Fruit fly (Drosophila melanogaster): ENCODE results near the gene nyo.

The nyo gene

dm6 chr3R:31580586-31580994 is 37.8 kb downstream of the nyo start, which contains the start of the genes pygo and rod:
pygo (minus strand) TSS chr3R:31580699.
rod (plus strand) TSS chr3R:31580951.
- TF ChIP-seq lola (GFP tag; optimal IDR thresholded peaks at IDR 0.05) (no peak), tai (GFP tag; optimal IDR thresholded peaks at IDR 0.05) (no peak), jim (GFP tag; optimal IDR thresholded peaks at IDR 0.05) (no peak), br (GFP tag; optimal IDR thresholded peaks at IDR 0.05) (no peak), Hr83 (GFP tag; optimal IDR thresholded peaks at IDR 0.05; ENCODE audit: poor library complexity, severe bottlenecking) (no peak), GATAd (GFP tag; optimal IDR thresholded peaks at IDR 0.05) (no peak), Rel (GFP tag; optimal IDR thresholded peaks at IDR 0.05) (no peak), Rel (tag; optimal IDR thresholded peaks at IDR 0.05) (no peak), dsf (GFP tag; optimal IDR thresholded peaks at IDR 0.05; ENCODE audit: borderline replicate concordance) (no peak), usp (GFP tag; optimal IDR thresholded peaks at IDR 0.05) (no peak), Myc (optimal IDR thresholded peaks at IDR 0.05) (no peak), sv (GFP tag; optimal IDR thresholded peaks at IDR 0.05) (no peak), HLH106 (tag; optimal IDR thresholded peaks at IDR 0.05) (no peak), Vsx2 (GFP tag; optimal IDR thresholded peaks at IDR 0.05; ENCODE audit: partially characterized antibody) (no peak), N (GFP tag; optimal IDR thresholded peaks at IDR 0.05) (no peak), OdsH (GFP tag; optimal IDR thresholded peaks at IDR 0.05) (no peak), rgr (GFP tag; optimal IDR thresholded peaks at IDR 0.05) (no peak), CG9705 (GFP tag; optimal IDR thresholded peaks at IDR 0.05) (no peak), Dif (GFP tag; optimal IDR thresholded peaks at IDR 0.05; ENCODE audit: partially characterized antibody) (no peak), woc (GFP tag; optimal IDR thresholded peaks at IDR 0.05) (no peak), Hr78 (GFP tag; optimal IDR thresholded peaks at IDR 0.05) (no peak)

DNA sequence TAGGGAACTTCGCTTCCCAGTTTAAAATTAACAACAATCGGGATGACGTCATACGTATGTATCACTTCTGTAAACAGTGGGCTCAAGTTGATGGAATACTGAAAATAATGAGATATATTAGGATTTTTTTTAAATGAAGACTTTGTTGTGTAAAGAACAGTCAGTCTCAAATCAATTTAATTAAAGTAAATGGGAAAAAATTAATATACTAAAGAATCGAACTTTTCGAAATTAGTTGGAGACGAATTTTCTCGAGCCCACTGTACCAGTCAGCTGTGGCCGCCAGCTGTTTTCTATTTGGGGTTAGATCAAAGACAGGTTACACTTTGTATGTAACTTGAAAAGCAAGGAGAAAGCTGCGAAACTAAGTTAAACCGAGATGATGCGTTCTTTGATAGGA is 45.5 kb downstream of the nyo start, which contains the start of gene CG1635:
CG1635 (plus strand) TSS at position 300 of the 400 bp plus-strand sequence.
- TF ChIP-seq CG9705 (GFP tag; optimal IDR thresholded peaks at IDR 0.05) = peak; percentile 97
- no peak for TF ChIP-seq dl (GFP tag; optimal IDR thresholded peaks at IDR 0.05; ENCODE audit: insufficient read depth in 1 of 2, partially characterized antibody in 2 of 2)
- no peak for TF ChIP-seq woc (GFP tag; optimal IDR thresholded peaks at IDR 0.05)
- TF ChIP-seq foxo (GFP tag; optimal IDR thresholded peaks at IDR 0.05) = peak; percentile 95 to 99
- TF ChIP-seq sv (GFP tag; optimal IDR thresholded peaks at IDR 0.05) = peak; percentile 98
- no peak for TF ChIP-seq Dfd (GFP tag; optimal IDR thresholded peaks at IDR 0.05)
- no peak for TF ChIP-seq tai (GFP tag; optimal IDR thresholded peaks at IDR 0.05)
- no peak for TF ChIP-seq Jra (GFP tag; optimal IDR thresholded peaks at IDR 0.05)
- peak; percentile 67 for TF ChIP-seq Hr83 (GFP tag; optimal IDR thresholded peaks at IDR 0.05; ENCODE audit: poor library complexity, severe bottlenecking)
- TF ChIP-seq dsf (GFP tag; optimal IDR thresholded peaks at IDR 0.05; ENCODE audit: borderline replicate concordance) = peak; percentile 96
- peak; percentile 95 for TF ChIP-seq dmrt93B (GFP tag; optimal IDR thresholded peaks at IDR 0.05)
- no peak for TF ChIP-seq jim (GFP tag; optimal IDR thresholded peaks at IDR 0.05)
- no peak for TF ChIP-seq N (GFP tag; optimal IDR thresholded peaks at IDR 0.05)
- no peak for TF ChIP-seq Myc (optimal IDR thresholded peaks at IDR 0.05)
- TF ChIP-seq CrebA (GFP tag; optimal IDR thresholded peaks at IDR 0.05; ENCODE audit: borderline replicate concordance) = no peak
- peak; percentile 99 for TF ChIP-seq br (GFP tag; optimal IDR thresholded peaks at IDR 0.05)
- peak; percentile 97 for TF ChIP-seq ey (GFP tag; optimal IDR thresholded peaks at IDR 0.05)
- peak; percentile 97 for TF ChIP-seq CG32264 (GFP tag; optimal IDR thresholded peaks at IDR 0.05)
- peak; percentile 97 for TF ChIP-seq fru (GFP tag; optimal IDR thresholded peaks at IDR 0.05)
- TF ChIP-seq OdsH (GFP tag; optimal IDR thresholded peaks at IDR 0.05) = peak; percentile 98
- no peak for TF ChIP-seq pan (optimal IDR thresholded peaks at IDR 0.05)
- peak; percentile 97 for TF ChIP-seq h (GFP tag; optimal IDR thresholded peaks at IDR 0.05)
- peak; percentile 97 for TF ChIP-seq psq (GFP tag; optimal IDR thresholded peaks at IDR 0.05)
- peak; percentile 87 for TF ChIP-seq Rel (GFP tag; optimal IDR thresholded peaks at IDR 0.05)
- peak; percentile 92 for TF ChIP-seq Rel (tag; optimal IDR thresholded peaks at IDR 0.05)
- TF ChIP-seq GATAd (GFP tag; optimal IDR thresholded peaks at IDR 0.05) = peak; percentile 93
- no peak for TF ChIP-seq lola (GFP tag; optimal IDR thresholded peaks at IDR 0.05)
- no peak for TF ChIP-seq Abd-B (GFP tag; optimal IDR thresholded peaks at IDR 0.05)
- TF ChIP-seq brk (GFP tag; optimal IDR thresholded peaks at IDR 0.05) = no peak
- no peak for TF ChIP-seq Mio (GFP tag; optimal IDR thresholded peaks at IDR 0.05)
- no peak for TF ChIP-seq usp (GFP tag; optimal IDR thresholded peaks at IDR 0.05)
- TF ChIP-seq rgr (GFP tag; optimal IDR thresholded peaks at IDR 0.05) = peak; percentile 99
- TF ChIP-seq HLH106 (tag; optimal IDR thresholded peaks at IDR 0.05) = peak; percentile 99
- TF ChIP-seq Dif (GFP tag; optimal IDR thresholded peaks at IDR 0.05; ENCODE audit: partially characterized antibody) = no peak
- TF ChIP-seq Sp1 (GFP tag; optimal IDR thresholded peaks at IDR 0.05) = peak; percentile 99
- TF ChIP-seq sage (GFP tag; optimal IDR thresholded peaks at IDR 0.05) = no peak
- no peak for TF ChIP-seq Vsx2 (GFP tag; optimal IDR thresholded peaks at IDR 0.05; ENCODE audit: partially characterized antibody)
- TF ChIP-seq Hr78 (GFP tag; optimal IDR thresholded peaks at IDR 0.05) = no peak
- no peak for TF ChIP-seq Hnf4 (GFP tag; optimal IDR thresholded peaks at IDR 0.05)
